Worm (Caenorhabditis elegans) whole organism, young adult: ENCODE data around the gene C36H8.1.
A peak's percentile ranks its signal among the peaks of the same experiment; 100 is the strongest.

Experiments used
- B0261.1 ChIP-seq: sonication (generic microtip); optimal IDR thresholded peaks from 2 replicates; lab custom pipeline; 2016; ENCODE audit warnings: mild to moderate bottlenecking, missing genetic modification characterization, moderate library complexity, missing compliant biosample characterization
- B0336.3 ChIP-seq: fragments of 200-800 bp; sonication (Bioruptor generic); IDR thresholded peaks from 2 replicates; pipeline ENCODE4 v1.3.6; 2022; ENCODE audit warnings: missing genetic modification characterization, missing compliant biosample characterization
- F10E7.11 ChIP-seq: sonication (generic microtip); optimal IDR thresholded peaks from 2 replicates; lab custom pipeline; 2017; ENCODE audit warnings: mild to moderate bottlenecking, missing genetic modification characterization, moderate library complexity, missing compliant biosample characterization
- F22D6.2 ChIP-seq: sonication (generic microtip); optimal IDR thresholded peaks from 2 replicates; lab custom pipeline; 2016; ENCODE audit warnings: mild to moderate bottlenecking, missing genetic modification characterization, missing compliant biosample characterization
- F52B5.7 ChIP-seq: sonication (generic microtip); optimal IDR thresholded peaks from 2 replicates; lab custom pipeline; 2016; ENCODE audit warnings: mild to moderate bottlenecking, missing genetic modification characterization, missing compliant biosample characterization
- F55B11.4 ChIP-seq: sonication (generic microtip); optimal IDR thresholded peaks from 2 replicates; lab custom pipeline; 2016; ENCODE audit warnings: missing compliant biosample characterization, missing genetic modification characterization, borderline replicate concordance; ENCODE audit not compliant: insufficient read depth
- T26A5.8 ChIP-seq: sonication (generic microtip); optimal IDR thresholded peaks from 2 replicates; lab custom pipeline; 2016; ENCODE audit warnings: missing genetic modification characterization, missing compliant biosample characterization
- Y53G8AR.9 ChIP-seq: fragments of 200-800 bp; sonication (Bioruptor generic); conservative IDR thresholded peaks from 2 replicates; pipeline ENCODE4 v1.3.6; 2022; ENCODE audit warnings: missing genetic modification reagents, missing genetic modification characterization, missing compliant biosample characterization
- atf-7 ChIP-seq: sonication (generic microtip); optimal IDR thresholded peaks from 2 replicates; lab custom pipeline; 2017; ENCODE audit warnings: mild to moderate bottlenecking, missing genetic modification characterization, missing compliant biosample characterization
- attf-5 ChIP-seq: fragments of 200-800 bp; sonication (Bioruptor generic); optimal IDR thresholded peaks from 2 replicates; lab custom pipeline; 2018; ENCODE audit warnings: mild to moderate bottlenecking, missing genetic modification characterization, missing compliant biosample characterization
- bed-1 ChIP-seq: fragments of 200-800 bp; sonication (Bioruptor generic); IDR thresholded peaks from 2 replicates; pipeline ENCODE4 v1.3.6; 2022; ENCODE audit warnings: missing genetic modification reagents, missing genetic modification characterization, missing compliant biosample characterization
- ccch-3 ChIP-seq: fragments of 200-800 bp; sonication (Bioruptor generic); optimal IDR thresholded peaks from 2 replicates; lab custom pipeline; 2018; ENCODE audit warnings: mild to moderate bottlenecking, missing genetic modification characterization, missing compliant biosample characterization
- ceh-100 ChIP-seq: fragments of 200-800 bp; sonication (Bioruptor generic); IDR thresholded peaks from 2 replicates; pipeline ENCODE4 v1.3.6; 2022; ENCODE audit warnings: missing genetic modification reagents, missing genetic modification characterization, missing compliant biosample characterization
- ceh-79 ChIP-seq: sonication (generic microtip); optimal IDR thresholded peaks from 2 replicates; lab custom pipeline; 2017; ENCODE audit warnings: mild to moderate bottlenecking, missing genetic modification characterization, missing compliant biosample characterization
- dox-1 ChIP-seq: fragments of 200-800 bp; sonication (Bioruptor generic); IDR thresholded peaks from 2 replicates; pipeline ENCODE4 v1.3.6; 2022; ENCODE audit warnings: missing genetic modification reagents, missing genetic modification characterization, missing compliant biosample characterization
- dpl-1 ChIP-seq: fragments of 150-350 bp; optimal IDR thresholded peaks from 2 replicates; lab custom pipeline; 2014; ENCODE audit warnings: missing biosample characterization, missing genetic modification reagents, missing genetic modification characterization
- egl-18 ChIP-seq: fragments of 200-800 bp; sonication (Bioruptor generic); IDR thresholded peaks from 2 replicates; pipeline ENCODE4 v1.3.6; 2022; ENCODE audit warnings: missing genetic modification reagents, missing genetic modification characterization, missing compliant biosample characterization
- ekl-4 ChIP-seq: fragments of 200-800 bp; sonication (Bioruptor generic); IDR thresholded peaks from 2 replicates; pipeline ENCODE4 v1.3.6; 2022; ENCODE audit warnings: missing genetic modification reagents, missing genetic modification characterization, missing compliant biosample characterization
- fkh-3 ChIP-seq: sonication (generic microtip); optimal IDR thresholded peaks from 2 replicates; lab custom pipeline; 2016; ENCODE audit warnings: mild to moderate bottlenecking, missing genetic modification characterization, missing compliant biosample characterization
- him-1 ChIP-seq: sonication (generic microtip); optimal IDR thresholded peaks from 2 replicates; lab custom pipeline; 2016; ENCODE audit warnings: missing genotype, missing genetic modification reagents, missing genetic modification characterization, missing compliant biosample characterization
- hlh-12 ChIP-seq: sonication (generic microtip); optimal IDR thresholded peaks from 2 replicates; lab custom pipeline; 2016; ENCODE audit warnings: missing genetic modification characterization, missing compliant biosample characterization
- hsf-1 ChIP-seq: fragments of 200-800 bp; sonication (Bioruptor generic); IDR thresholded peaks from 2 replicates; pipeline ENCODE4 v1.3.6; 2022; ENCODE audit warnings: missing genetic modification reagents, missing genetic modification characterization, missing compliant biosample characterization
- let-526 ChIP-seq: fragments of 200-800 bp; sonication (Bioruptor generic); IDR thresholded peaks from 2 replicates; pipeline ENCODE4 v1.3.6; 2022; ENCODE audit warnings: missing genetic modification reagents, missing genetic modification characterization, missing compliant biosample characterization
- let-607 ChIP-seq, 2 experiments: fragments of 200-800 bp in 1 of 2; sonication (Bioruptor generic) in 1 of 2; sonication (generic microtip) in 1 of 2; optimal IDR thresholded peaks; 2 replicates each; lab custom pipeline; 2016 to 2018; ENCODE audit warnings: mild to moderate bottlenecking in 2 of 2, missing compliant biosample characterization in 2 of 2, missing genetic modification characterization in 2 of 2, moderate library complexity in 2 of 2, missing genotype in 1 of 2
- lsl-1 ChIP-seq: fragments of 200-800 bp; sonication (Bioruptor generic); optimal IDR thresholded peaks from 2 replicates; lab custom pipeline; 2018; ENCODE audit warnings: mild to moderate bottlenecking, missing genetic modification characterization, moderate library complexity, missing compliant biosample characterization
- lsy-27 ChIP-seq: sonication (generic microtip); optimal IDR thresholded peaks from 2 replicates; lab custom pipeline; 2017; ENCODE audit warnings: missing genetic modification characterization, mild to moderate bottlenecking, missing compliant biosample characterization, antibody characterized with exemption, missing genotype, borderline replicate concordance; ENCODE audit not compliant: insufficient read depth
- madf-10 ChIP-seq: sonication (generic microtip); optimal IDR thresholded peaks from 2 replicates; lab custom pipeline; 2016; ENCODE audit warnings: mild to moderate bottlenecking, missing genetic modification characterization, missing compliant biosample characterization
- mes-4 ChIP-seq: sonication (generic microtip); optimal IDR thresholded peaks from 2 replicates; lab custom pipeline; 2016; ENCODE audit warnings: missing genotype, missing genetic modification characterization, missing compliant biosample characterization
- nfya-1 ChIP-seq: sonication (generic microtip); optimal IDR thresholded peaks from 2 replicates; lab custom pipeline; 2017; ENCODE audit warnings: antibody characterized with exemption, missing compliant biosample characterization, missing genetic modification characterization, borderline replicate concordance; ENCODE audit not compliant: insufficient read depth
- nfya-2 ChIP-seq: fragments of 200-800 bp; sonication (Bioruptor generic); IDR thresholded peaks from 2 replicates; pipeline ENCODE4 v1.3.6; 2022; ENCODE audit warnings: missing genetic modification reagents, missing genetic modification characterization, missing compliant biosample characterization
- nhr-120 ChIP-seq: fragments of 200-800 bp; sonication (Bioruptor generic); IDR thresholded peaks from 2 replicates; pipeline ENCODE4 v1.3.6; 2022; ENCODE audit warnings: missing genetic modification characterization, missing compliant biosample characterization
- nhr-27 ChIP-seq: fragments of 200-800 bp; sonication (Bioruptor generic); optimal IDR thresholded peaks from 2 replicates; lab custom pipeline; 2018; ENCODE audit warnings: mild to moderate bottlenecking, missing genetic modification characterization, moderate library complexity, missing compliant biosample characterization
- nhr-80 ChIP-seq: sonication (generic microtip); optimal IDR thresholded peaks from 2 replicates; lab custom pipeline; 2016; ENCODE audit warnings: missing genetic modification characterization, missing compliant biosample characterization
- nhr-90 ChIP-seq: sonication (generic microtip); optimal IDR thresholded peaks from 2 replicates; lab custom pipeline; 2016; ENCODE audit warnings: missing genotype, mild to moderate bottlenecking, missing genetic modification characterization, missing compliant biosample characterization
- rcor-1 ChIP-seq: fragments of 200-800 bp; sonication (Bioruptor generic); IDR thresholded peaks from 2 replicates; pipeline ENCODE4 v1.3.6; 2022; ENCODE audit warnings: missing genetic modification reagents, missing genetic modification characterization, missing compliant biosample characterization
- snpc-1.1 ChIP-seq: sonication (generic microtip); optimal IDR thresholded peaks from 2 replicates; lab custom pipeline; 2017; ENCODE audit warnings: missing genetic modification characterization, mild to moderate bottlenecking, missing compliant biosample characterization, antibody characterized with exemption, moderate library complexity, missing genotype, missing genetic modification reagents; ENCODE audit not compliant: insufficient read depth
- snpc-1.3 ChIP-seq: sonication (generic microtip); optimal IDR thresholded peaks from 2 replicates; lab custom pipeline; 2017; ENCODE audit warnings: missing genetic modification characterization, mild to moderate bottlenecking, missing compliant biosample characterization, antibody characterized with exemption, moderate library complexity, missing genotype, missing genetic modification reagents; ENCODE audit not compliant: insufficient read depth
- snpc-3.4 ChIP-seq: sonication (generic microtip); optimal IDR thresholded peaks from 2 replicates; lab custom pipeline; 2017; ENCODE audit warnings: missing genetic modification characterization, mild to moderate bottlenecking, missing compliant biosample characterization, antibody characterized with exemption, moderate library complexity, missing genotype, missing genetic modification reagents
- tbp1 ChIP-seq: fragments of 200-800 bp; sonication (Bioruptor generic); optimal IDR thresholded peaks from 2 replicates; lab custom pipeline; 2018; ENCODE audit warnings: mild to moderate bottlenecking, missing genetic modification characterization, missing compliant biosample characterization
- tlf-1 ChIP-seq: fragments of 200-800 bp; sonication (Bioruptor generic); optimal IDR thresholded peaks from 2 replicates; lab custom pipeline; 2018; ENCODE audit warnings: mild to moderate bottlenecking, missing genetic modification characterization, missing compliant biosample characterization
- unc-130 ChIP-seq: sonication (generic microtip); optimal IDR thresholded peaks from 2 replicates; lab custom pipeline; 2016; ENCODE audit warnings: missing genetic modification reagents, missing genetic modification characterization, missing compliant biosample characterization
- xnd-1 ChIP-seq: sonication (generic microtip); optimal IDR thresholded peaks from 2 replicates; lab custom pipeline; 2016; ENCODE audit warnings: missing genotype, missing genetic modification reagents, missing genetic modification characterization, missing compliant biosample characterization
- zim-3 ChIP-seq: sonication (generic microtip); optimal IDR thresholded peaks from 2 replicates; lab custom pipeline; 2017; ENCODE audit warnings: mild to moderate bottlenecking, missing genetic modification characterization, moderate library complexity, missing compliant biosample characterization
- ztf-18 ChIP-seq: sonication (generic microtip); optimal IDR thresholded peaks from 2 replicates; lab custom pipeline; 2016; ENCODE audit warnings: missing genotype, mild to moderate bottlenecking, missing genetic modification characterization, missing compliant biosample characterization
- ztf-22 ChIP-seq: fragments of 200-800 bp; sonication (Bioruptor generic); optimal IDR thresholded peaks from 2 replicates; lab custom pipeline; 2018; ENCODE audit warnings: mild to moderate bottlenecking, missing genetic modification characterization, moderate library complexity, missing compliant biosample characterization
- ztf-25 ChIP-seq: fragments of 200-800 bp; sonication (Bioruptor generic); IDR thresholded peaks from 2 replicates; pipeline ENCODE4 v1.3.6; 2022; ENCODE audit warnings: missing genetic modification reagents, missing genetic modification characterization, missing compliant biosample characterization
- ztf-26 ChIP-seq: sonication (generic microtip); optimal IDR thresholded peaks from 2 replicates; lab custom pipeline; 2017; ENCODE audit warnings: missing genetic modification characterization, missing compliant biosample characterization
- ztf-3 ChIP-seq: fragments of 200-800 bp; sonication (Bioruptor generic); optimal IDR thresholded peaks from 2 replicates; lab custom pipeline; 2018; ENCODE audit warnings: mild to moderate bottlenecking, missing genetic modification characterization, missing compliant biosample characterization

Gene C36H8.1

DNA sequence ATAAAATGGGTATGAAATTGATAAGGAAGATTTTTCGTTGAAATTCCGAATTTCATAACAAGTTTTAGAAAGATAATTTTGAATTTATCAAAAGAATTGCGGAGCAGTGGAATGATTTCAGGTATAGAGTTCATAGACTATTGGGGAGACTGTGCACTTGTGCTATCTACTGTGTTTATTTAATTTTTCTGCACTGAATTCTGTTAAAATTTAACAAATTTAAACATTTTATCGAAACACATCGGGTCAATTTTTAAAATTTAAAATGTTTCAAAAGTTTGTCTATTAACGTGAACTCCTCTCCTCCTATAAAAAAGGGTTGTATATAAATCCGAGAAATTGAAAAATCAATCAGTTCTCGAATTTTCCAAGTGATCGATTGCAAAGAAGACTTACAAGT is 27.1 kb downstream of the C36H8.1 start, which contains the start of gene C27D8.1:
C27D8.1 (plus strand) TSS at position 301 of the 400 bp plus-strand sequence.
- no peak for TF ChIP-seq nhr-90 (tag; lab: Kevin White, UChicago)
- TF ChIP-seq nhr-27, result no peak
- TF ChIP-seq hlh-12 (tag; lab: Kevin White, UChicago), result no peak
- TF ChIP-seq rcor-1 (GFP tag; lab: Robert Waterston, UW), result no peak
- no peak for TF ChIP-seq ceh-100 (GFP tag; lab: Robert Waterston, UW)
- no peak for TF ChIP-seq ccch-3 (GFP tag; lab: Kevin White, UChicago)
- no peak for TF ChIP-seq zim-3 (tag; lab: Kevin White, UChicago)
- no peak for TF ChIP-seq B0336.3
- TF ChIP-seq ztf-18 (tag; lab: Kevin White, UChicago), result no peak
- no peak for TF ChIP-seq xnd-1
- no peak for TF ChIP-seq let-526
- TF ChIP-seq ceh-79, result no peak
- TF ChIP-seq F10E7.11 (tag; lab: Kevin White, UChicago), result no peak
- no peak for TF ChIP-seq Y53G8AR.9 (GFP tag; lab: Robert Waterston, UW)

DNA sequence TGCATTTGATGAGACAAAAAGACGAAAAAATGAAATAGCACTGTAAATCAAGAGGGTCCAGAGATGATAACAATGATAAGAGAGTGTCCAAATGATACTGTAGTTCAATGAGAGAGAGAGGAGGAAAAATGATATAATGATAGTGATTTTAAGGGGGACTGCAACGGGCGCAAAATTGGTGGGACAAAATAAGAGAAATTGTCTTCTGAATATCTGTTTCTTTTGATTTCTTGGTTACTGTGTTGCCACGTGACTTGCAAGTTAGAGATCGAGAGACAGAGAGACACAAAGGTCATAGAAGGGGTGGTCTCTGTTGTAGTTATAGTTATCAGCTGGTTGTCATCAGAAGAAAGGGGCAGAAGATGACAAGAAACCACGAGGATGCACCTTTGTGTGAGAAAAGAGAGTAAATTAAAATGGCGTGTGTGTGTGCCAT is 28.6 kb downstream of the C36H8.1 start:
- no peak for TF ChIP-seq ztf-25 (GFP tag; lab: Robert Waterston, UW)
- no peak for TF ChIP-seq ekl-4 (GFP tag; lab: Robert Waterston, UW)
- no peak for TF ChIP-seq ceh-79
- no peak for TF ChIP-seq atf-7 (tag; lab: Kevin White, UChicago)
- TF ChIP-seq nhr-80 (tag; lab: Kevin White, UChicago), result peak; percentile 75
- TF ChIP-seq T26A5.8 (tag; lab: Kevin White, UChicago), result no peak
- no peak for TF ChIP-seq dpl-1
- no peak for TF ChIP-seq dox-1
- no peak for TF ChIP-seq egl-18 (GFP tag; lab: Robert Waterston, UW)
- no peak for TF ChIP-seq lsl-1 (GFP tag; lab: Kevin White, UChicago)
- no peak for TF ChIP-seq nhr-120 (GFP tag; lab: Robert Waterston, UW)
- no peak for TF ChIP-seq let-607 (tag; optimal IDR thresholded peaks at IDR 0.05; lab: Kevin White, UChicago)
- TF ChIP-seq mes-4 (tag; lab: Kevin White, UChicago), result no peak
- TF ChIP-seq F22D6.2 (tag; lab: Kevin White, UChicago), result no peak
- peak; percentile 18 for TF ChIP-seq attf-5 (GFP tag; lab: Kevin White, UChicago)
- no peak for TF ChIP-seq lsy-27 (tag; lab: Kevin White, UChicago)
- TF ChIP-seq snpc-1.3 (tag; lab: Kevin White, UChicago), result no peak
- TF ChIP-seq F55B11.4 (tag; lab: Kevin White, UChicago), result no peak
- peak; percentile 61 for TF ChIP-seq ztf-22 (GFP tag; lab: Kevin White, UChicago)
- TF ChIP-seq fkh-3 (tag; lab: Kevin White, UChicago), result no peak
- TF ChIP-seq F52B5.7 (tag; lab: Kevin White, UChicago), result no peak
- TF ChIP-seq hsf-1 (GFP tag; lab: Robert Waterston, UW), result no peak
- no peak for TF ChIP-seq B0336.3
- TF ChIP-seq ztf-3 (GFP tag; lab: Kevin White, UChicago), result no peak
- TF ChIP-seq snpc-3.4, result no peak
- TF ChIP-seq tlf-1, result no peak
- TF ChIP-seq bed-1, result no peak
- no peak for TF ChIP-seq nfya-2
- no peak for TF ChIP-seq nfya-1 (tag; lab: Kevin White, UChicago)
- no peak for TF ChIP-seq snpc-1.1
- TF ChIP-seq B0261.1, result no peak
- TF ChIP-seq unc-130, result no peak
- TF ChIP-seq tbp1, result no peak
- peak; percentile 76 for TF ChIP-seq ztf-26 (tag; lab: Kevin White, UChicago)
- TF ChIP-seq madf-10 (tag; lab: Kevin White, UChicago), result no peak
- TF ChIP-seq him-1 (tag; lab: Kevin White, UChicago), result no peak
- no peak for TF ChIP-seq nhr-27
